Fruit fly (Drosophila melanogaster) whole organism, embryonic: Measurements from ENCODE around the gene sac.

Experiments
- CG1024 ChIP-seq: fragments of 200-800 bp; sonication (Bioruptor generic); IDR thresholded peaks from 2 replicates; pipeline ENCODE4 v1.3.6; 2022; ENCODE audit warnings: missing biosample characterization, missing genetic modification characterization
- CG10321 ChIP-seq: fragments of 200-800 bp; sonication (Bioruptor generic); IDR thresholded peaks from 2 replicates; pipeline ENCODE4 v1.3.6; 2022; ENCODE audit warnings: missing biosample characterization, missing genetic modification characterization
- CG13123 ChIP-seq: fragments of 200-800 bp; sonication (Bioruptor generic); optimal IDR thresholded peaks from 2 replicates; lab custom pipeline; 2016; ENCODE audit warnings: missing biosample characterization, missing genetic modification characterization
- bcd ChIP-seq: fragments of 200-800 bp; sonication (Bioruptor generic); optimal IDR thresholded peaks from 2 replicates; lab custom pipeline; 2017; ENCODE audit warnings: missing biosample characterization, mild to moderate bottlenecking, missing genetic modification characterization
- run ChIP-seq: fragments of 200-800 bp; sonication (Bioruptor generic); optimal IDR thresholded peaks from 3 replicates; lab custom pipeline; 2018; ENCODE audit warnings: missing biosample characterization, mild to moderate bottlenecking, missing genetic modification characterization
- wor ChIP-seq: fragments of 200-800 bp; sonication (Bioruptor generic); IDR thresholded peaks from 2 replicates; pipeline ENCODE4 v1.3.6; 2022; ENCODE audit warnings: missing biosample characterization, missing genetic modification characterization

dm6 chr3R:4506265-4506664 lies 25.7 kb downstream of the sac start, which contains the start of gene CG34425:
- TF ChIP-seq CG10321 (no peak), CG1024 (GFP tag; lab: Robert Waterston, UW) (no peak), wor (GFP tag; lab: Robert Waterston, UW) (no peak), run (no peak), CG13123 (GFP tag; lab: Kevin White, UChicago) (no peak), bcd (GFP tag; lab: Kevin White, UChicago) (no peak)
